Worm (Caenorhabditis elegans) whole organism, young adult: ENCODE data around the gene B0334.20.

Experiments
- B0019.2 ChIP-seq: fragments of 200-800 bp; sonication (Bioruptor generic); conservative IDR thresholded peaks from 2 replicates; pipeline ENCODE4 v1.3.6; 2022; ENCODE audit warnings: missing genetic modification reagents, missing genetic modification characterization, missing compliant biosample characterization
- D2030.7 ChIP-seq: fragments of 200-800 bp; sonication (Bioruptor generic); IDR thresholded peaks from 2 replicates; pipeline ENCODE4 v1.3.6; 2022; ENCODE audit warnings: missing genetic modification reagents, missing genetic modification characterization, missing compliant biosample characterization
- F33H1.4 ChIP-seq: fragments of 200-800 bp; sonication (Bioruptor generic); IDR thresholded peaks from 2 replicates; pipeline ENCODE4 v1.3.6; 2022; ENCODE audit warnings: missing genetic modification reagents, missing genetic modification characterization, missing compliant biosample characterization
- Y56A3A.18 ChIP-seq: fragments of 200-800 bp; sonication (Bioruptor generic); IDR thresholded peaks from 2 replicates; pipeline ENCODE4 v1.3.6; 2022; ENCODE audit warnings: missing genetic modification reagents, missing genetic modification characterization, missing compliant biosample characterization
- aptf-2 ChIP-seq: fragments of 200-800 bp; sonication (Bioruptor generic); conservative IDR thresholded peaks from 2 replicates; pipeline ENCODE4 v1.3.6; 2022; ENCODE audit warnings: missing genetic modification reagents, missing genetic modification characterization, missing compliant biosample characterization
- aptf-3 ChIP-seq: fragments of 200-800 bp; sonication (Bioruptor generic); IDR thresholded peaks from 2 replicates; pipeline ENCODE4 v1.3.6; 2022; ENCODE audit warnings: missing genetic modification characterization, missing compliant biosample characterization
- bed-1 ChIP-seq: fragments of 200-800 bp; sonication (Bioruptor generic); IDR thresholded peaks from 2 replicates; pipeline ENCODE4 v1.3.6; 2022; ENCODE audit warnings: missing genetic modification reagents, missing genetic modification characterization, missing compliant biosample characterization
- ccch-3 ChIP-seq: fragments of 200-800 bp; sonication (Bioruptor generic); optimal IDR thresholded peaks from 2 replicates; lab custom pipeline; 2018; ENCODE audit warnings: mild to moderate bottlenecking, missing genetic modification characterization, missing compliant biosample characterization
- cebp-2 ChIP-seq: fragments of 200-800 bp; sonication (Bioruptor generic); IDR thresholded peaks from 2 replicates; pipeline ENCODE4 v1.3.6; 2022; ENCODE audit warnings: missing genetic modification characterization, missing compliant biosample characterization
- ceh-27 ChIP-seq: fragments of 200-800 bp; sonication (Bioruptor generic); optimal IDR thresholded peaks from 2 replicates; lab custom pipeline; 2018; ENCODE audit warnings: mild to moderate bottlenecking, missing genetic modification characterization, moderate library complexity, missing compliant biosample characterization
- ceh-40 ChIP-seq: fragments of 200-800 bp; sonication (Bioruptor generic); IDR thresholded peaks from 2 replicates; pipeline ENCODE4 v1.3.6; 2022; ENCODE audit warnings: missing genetic modification characterization, missing compliant biosample characterization
- ceh-91 ChIP-seq: fragments of 200-800 bp; sonication (Bioruptor generic); IDR thresholded peaks from 2 replicates; pipeline ENCODE4 v1.3.6; 2022; ENCODE audit warnings: missing genetic modification reagents, missing genetic modification characterization, missing compliant biosample characterization
- dox-1 ChIP-seq: fragments of 200-800 bp; sonication (Bioruptor generic); IDR thresholded peaks from 2 replicates; pipeline ENCODE4 v1.3.6; 2022; ENCODE audit warnings: missing genetic modification reagents, missing genetic modification characterization, missing compliant biosample characterization
- dpff-1 ChIP-seq: sonication (generic microtip); optimal IDR thresholded peaks from 2 replicates; lab custom pipeline; 2017; ENCODE audit warnings: mild to moderate bottlenecking, missing genetic modification characterization, missing compliant biosample characterization
- efl-1 ChIP-seq: fragments of 150-350 bp; optimal IDR thresholded peaks from 2 replicates; lab custom pipeline; 2014; ENCODE audit warnings: missing biosample characterization, missing genetic modification reagents, missing genetic modification characterization
- ekl-4 ChIP-seq: fragments of 200-800 bp; sonication (Bioruptor generic); IDR thresholded peaks from 2 replicates; pipeline ENCODE4 v1.3.6; 2022; ENCODE audit warnings: missing genetic modification reagents, missing genetic modification characterization, missing compliant biosample characterization
- hmg-1.2 ChIP-seq: fragments of 200-800 bp; sonication (Bioruptor generic); IDR thresholded peaks from 2 replicates; pipeline ENCODE4 v1.3.6; 2022; ENCODE audit warnings: missing genetic modification reagents, missing genetic modification characterization, missing compliant biosample characterization
- hsf-1 ChIP-seq: fragments of 200-800 bp; sonication (Bioruptor generic); IDR thresholded peaks from 2 replicates; pipeline ENCODE4 v1.3.6; 2022; ENCODE audit warnings: missing genetic modification reagents, missing genetic modification characterization, missing compliant biosample characterization
- let-526 ChIP-seq: fragments of 200-800 bp; sonication (Bioruptor generic); IDR thresholded peaks from 2 replicates; pipeline ENCODE4 v1.3.6; 2022; ENCODE audit warnings: missing genetic modification reagents, missing genetic modification characterization, missing compliant biosample characterization
- lin-26 ChIP-seq: fragments of 200-800 bp; sonication (Bioruptor generic); IDR thresholded peaks from 2 replicates; pipeline ENCODE4 v1.3.6; 2022; ENCODE audit warnings: missing genetic modification reagents, missing genetic modification characterization, missing compliant biosample characterization
- lin-35 ChIP-seq, 3 experiments: fragments of 150-350 bp in 2 of 3; sonication (generic microtip) in 1 of 3; optimal IDR thresholded peaks; 2 replicates each; lab custom pipeline; 2014 to 2018; ENCODE audit warnings: missing biosample characterization in 3 of 3, missing genetic modification characterization in 3 of 3, missing genetic modification reagents in 3 of 3
- madf-3 ChIP-seq: fragments of 200-800 bp; sonication (Bioruptor generic); IDR thresholded peaks from 2 replicates; pipeline ENCODE4 v1.3.6; 2022; ENCODE audit warnings: missing genetic modification reagents, missing genetic modification characterization, missing compliant biosample characterization
- madf-6 ChIP-seq: fragments of 200-800 bp; sonication (Bioruptor generic); IDR thresholded peaks from 2 replicates; pipeline ENCODE4 v1.3.6; 2022; ENCODE audit warnings: missing genetic modification reagents, missing genetic modification characterization, missing compliant biosample characterization
- madf-8 ChIP-seq: fragments of 200-800 bp; sonication (Bioruptor generic); conservative IDR thresholded peaks from 2 replicates; pipeline ENCODE4 v1.3.6; 2022; ENCODE audit warnings: missing genetic modification reagents, missing genetic modification characterization, missing compliant biosample characterization
- mxl-1 ChIP-seq: sonication (generic microtip); optimal IDR thresholded peaks from 2 replicates; lab custom pipeline; 2016; ENCODE audit warnings: missing genetic modification characterization, missing compliant biosample characterization
- nhr-27 ChIP-seq: fragments of 200-800 bp; sonication (Bioruptor generic); optimal IDR thresholded peaks from 2 replicates; lab custom pipeline; 2018; ENCODE audit warnings: mild to moderate bottlenecking, missing genetic modification characterization, moderate library complexity, missing compliant biosample characterization
- nhr-90 ChIP-seq: sonication (generic microtip); optimal IDR thresholded peaks from 2 replicates; lab custom pipeline; 2016; ENCODE audit warnings: missing genotype, mild to moderate bottlenecking, missing genetic modification characterization, missing compliant biosample characterization
- rcor-1 ChIP-seq: fragments of 200-800 bp; sonication (Bioruptor generic); IDR thresholded peaks from 2 replicates; pipeline ENCODE4 v1.3.6; 2022; ENCODE audit warnings: missing genetic modification reagents, missing genetic modification characterization, missing compliant biosample characterization
- repo-1 ChIP-seq: sonication (generic microtip); optimal IDR thresholded peaks from 2 replicates; lab custom pipeline; 2017; ENCODE audit warnings: mild to moderate bottlenecking, missing genetic modification characterization, missing compliant biosample characterization
- snpc-1.1 ChIP-seq: sonication (generic microtip); optimal IDR thresholded peaks from 2 replicates; lab custom pipeline; 2017; ENCODE audit warnings: missing genetic modification characterization, mild to moderate bottlenecking, missing compliant biosample characterization, antibody characterized with exemption, moderate library complexity, missing genotype, missing genetic modification reagents; ENCODE audit not compliant: insufficient read depth
- tbx-9 ChIP-seq: sonication (generic microtip); optimal IDR thresholded peaks from 2 replicates; lab custom pipeline; 2016; ENCODE audit warnings: borderline replicate concordance, missing genetic modification characterization, inconsistent platforms, missing compliant biosample characterization
- ztf-18 ChIP-seq: sonication (generic microtip); optimal IDR thresholded peaks from 2 replicates; lab custom pipeline; 2016; ENCODE audit warnings: missing genotype, mild to moderate bottlenecking, missing genetic modification characterization, missing compliant biosample characterization
- ztf-25 ChIP-seq: fragments of 200-800 bp; sonication (Bioruptor generic); IDR thresholded peaks from 2 replicates; pipeline ENCODE4 v1.3.6; 2022; ENCODE audit warnings: missing genetic modification reagents, missing genetic modification characterization, missing compliant biosample characterization
- ztf-6 ChIP-seq: fragments of 200-800 bp; sonication (Bioruptor generic); IDR thresholded peaks from 2 replicates; pipeline ENCODE4 v1.3.6; 2022; ENCODE audit warnings: missing genetic modification reagents, missing genetic modification characterization, missing compliant biosample characterization

The B0334.20 gene

ce11 chrII:11526954-11527353 is 26.7 kb upstream of the B0334.20 start, which contains the start of gene age-1 (continued):
- TF ChIP-seq ztf-25, result no peak

ce11 chrII:11521300-11521699 is 21.0 kb upstream of the B0334.20 start, which contains the start of gene Y62F5A.10:
Gene Y62F5A.10 (plus strand): TSS chrII:11521600.
- TF ChIP-seq nhr-27 (tag; lab: Kevin White, UChicago) (no peak), ccch-3 (GFP tag; lab: Kevin White, UChicago) (no peak)

- no peak for TF ChIP-seq efl-1 (GFP tag; lab: Kevin White, UChicago)
- no peak for TF ChIP-seq hsf-1 (GFP tag; lab: Robert Waterston, UW)
- no peak for TF ChIP-seq nhr-90 (tag; lab: Kevin White, UChicago)
- TF ChIP-seq madf-6 (GFP tag; lab: Robert Waterston, UW), result no peak
- no peak for TF ChIP-seq lin-35 (GFP tag; optimal IDR thresholded peaks at IDR 0.05; lab: Kevin White, UChicago)
- TF ChIP-seq madf-8 (GFP tag; lab: Robert Waterston, UW), result no peak
- TF ChIP-seq tbx-9 (tag; lab: Kevin White, UChicago), result no peak
- no peak for TF ChIP-seq snpc-1.1 (tag; lab: Kevin White, UChicago)
- TF ChIP-seq ekl-4, result no peak
- TF ChIP-seq dox-1 (GFP tag; lab: Robert Waterston, UW), result no peak
- TF ChIP-seq mxl-1 (tag; lab: Kevin White, UChicago), result no peak
- no peak for TF ChIP-seq ztf-6 (GFP tag; lab: Robert Waterston, UW)
- no peak for TF ChIP-seq aptf-2
These were observed 17.9 kb upstream of the B0334.20 start, which contains the start of gene B0334.10 for ce11 chrII:11518184-11518583. Gene B0334.10 (plus strand): TSS chrII:11518484.

- TF ChIP-seq aptf-2 (no peak), let-526 (GFP tag; lab: Robert Waterston, UW) (no peak), repo-1 (no peak), lin-26 (GFP tag; lab: Robert Waterston, UW) (no peak), D2030.7 (no peak)
These were observed 14.5 kb upstream of the B0334.20 start, which contains the start of gene srh-44 for ce11 chrII:11514775-11515174. Gene srh-44 (plus strand): TSS chrII:11515075.

ce11 chrII:11512921-11513320 is 12.7 kb upstream of the B0334.20 start:
- no peak for TF ChIP-seq ceh-40 (GFP tag; lab: Robert Waterston, UW)
- no peak for TF ChIP-seq hmg-1.2 (GFP tag; lab: Robert Waterston, UW)
- TF ChIP-seq aptf-3 (GFP tag; lab: Robert Waterston, UW), result no peak
- no peak for TF ChIP-seq ceh-91 (GFP tag; lab: Robert Waterston, UW)
- TF ChIP-seq rcor-1 (GFP tag; lab: Robert Waterston, UW), result no peak
- TF ChIP-seq hsf-1 (GFP tag; lab: Robert Waterston, UW), result no peak
- no peak for TF ChIP-seq F33H1.4 (GFP tag; lab: Robert Waterston, UW)
- TF ChIP-seq B0019.2, result no peak
- TF ChIP-seq ztf-18 (tag; lab: Kevin White, UChicago), result no peak
- TF ChIP-seq cebp-2, result no peak
- no peak for TF ChIP-seq madf-3
- no peak for TF ChIP-seq ceh-27
- TF ChIP-seq dpff-1 (tag; lab: Kevin White, UChicago), result no peak
- TF ChIP-seq dox-1 (GFP tag; lab: Robert Waterston, UW), result no peak
- no peak for TF ChIP-seq Y56A3A.18 (GFP tag; lab: Robert Waterston, UW)
- no peak for TF ChIP-seq bed-1 (GFP tag; lab: Robert Waterston, UW)
